Fruit fly (Drosophila melanogaster): ENCODE measurements around the gene CG43923.

Gene CG43923

DNA sequence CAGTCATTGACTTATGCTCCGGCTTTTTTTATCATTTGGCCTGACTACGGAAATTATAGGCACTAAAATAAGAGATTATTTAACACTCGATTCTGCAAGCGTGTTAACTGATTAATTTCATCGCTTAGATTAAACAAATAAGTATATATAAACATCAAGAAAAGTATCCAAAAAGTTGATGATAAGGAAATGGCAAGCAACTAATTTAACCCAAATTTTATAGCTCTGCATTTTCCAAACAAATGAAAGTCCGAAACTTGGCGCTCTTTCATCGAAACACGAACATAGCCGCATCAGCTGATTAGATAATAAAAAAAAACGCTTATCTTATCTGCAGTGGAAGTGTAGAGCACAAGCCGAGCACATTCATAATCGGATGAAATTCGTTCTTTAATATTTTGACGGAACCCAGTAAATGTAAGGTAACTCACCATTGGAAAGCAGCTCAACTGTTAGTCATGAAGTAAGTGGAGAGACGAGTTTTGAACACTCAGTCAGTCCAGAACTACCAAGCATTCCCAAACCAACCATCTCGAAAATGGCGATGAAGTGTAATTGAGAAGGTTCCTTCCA is 46.2 kb downstream of the CG43923 start, which contains the start of gene CG18480 (continued):
- TF ChIP-seq HLH3B (GFP tag; IDR thresholded peaks at IDR 0.05) (0 out of 2 replicates have a peak, but pooled peaks have one; percentile 44), cg (GFP tag; optimal IDR thresholded peaks at IDR 0.05) (no peak), CG4424 (GFP tag; optimal IDR thresholded peaks at IDR 0.05) (no peak), Blimp-1 (GFP tag; optimal IDR thresholded peaks at IDR 0.05) (no peak), Eip74EF (GFP tag; optimal IDR thresholded peaks at IDR 0.05) (no peak), CG12942 (GFP tag; optimal IDR thresholded peaks at IDR 0.05) (no peak), ftz-f1 (GFP tag; optimal IDR thresholded peaks at IDR 0.05) (no peak), CG18476 (GFP tag; optimal IDR thresholded peaks at IDR 0.05) (no peak), CG12299 (tag; optimal IDR thresholded peaks at IDR 0.05) (no peak), CG16813 (GFP tag; IDR thresholded peaks at IDR 0.05; ENCODE audit: partially characterized antibody) (no peak), D (optimal IDR thresholded peaks at IDR 0.05) (no peak), D (GFP tag; optimal IDR thresholded peaks at IDR 0.05) (no peak), CG10431 (GFP tag; optimal IDR thresholded peaks at IDR 0.05) (no peak), CG10147 (GFP tag; optimal IDR thresholded peaks at IDR 0.05) (no peak), ab (GFP tag; optimal IDR thresholded peaks at IDR 0.05) (no peak), CG18599 (GFP tag; optimal IDR thresholded peaks at IDR 0.05) (peak; percentile 82), CG12219 (GFP tag; optimal IDR thresholded peaks at IDR 0.05) (peak; percentile 41), gro (GFP tag; optimal IDR thresholded peaks at IDR 0.05) (no peak), Atf-2 (GFP tag; optimal IDR thresholded peaks at IDR 0.05) (peak; percentile 20), Opbp (GFP tag; IDR thresholded peaks at IDR 0.05; ENCODE audit: partially characterized antibody) (no peak), schlank (tag; optimal IDR thresholded peaks at IDR 0.05) (no peak), al (GFP tag; IDR thresholded peaks at IDR 0.05) (peak; percentile 44; the same call in 1 of the 2 replicates), slp2 (GFP tag; optimal IDR thresholded peaks at IDR 0.05) (no peak), GATAe (GFP tag; conservative IDR thresholded peaks at IDR 0.05) (peak; percentile 100), hb (GFP tag; IDR thresholded peaks at IDR 0.05; ENCODE audit: partially characterized antibody) (no peak), CG14965 (GFP tag; optimal IDR thresholded peaks at IDR 0.05; ENCODE audit: borderline replicate concordance) (no peak), Xrp1 (GFP tag; IDR thresholded peaks at IDR 0.05) (no peak), wor (GFP tag; IDR thresholded peaks at IDR 0.05) (no peak), ase (GFP tag; IDR thresholded peaks at IDR 0.05) (peak; percentile 41; the same call in 1 of the 3 replicates), slou (GFP tag; optimal IDR thresholded peaks at IDR 0.05) (no peak), CG3407 (GFP tag; optimal IDR thresholded peaks at IDR 0.05) (no peak), Bgb (GFP tag; IDR thresholded peaks at IDR 0.05; ENCODE audit: partially characterized antibody) (no peak), run (tag; optimal IDR thresholded peaks at IDR 0.05) (no peak), fu2 (GFP tag; optimal IDR thresholded peaks at IDR 0.05) (peak; percentile 47), Nf-YA (GFP tag; IDR thresholded peaks at IDR 0.05) (no peak), CG17361 (GFP tag; IDR thresholded peaks at IDR 0.05) (no peak), Aef1 (GFP tag; IDR thresholded peaks at IDR 0.05) (no peak), ttk (GFP tag; IDR thresholded peaks at IDR 0.05) (0 out of 2 replicates have a peak, but pooled peaks have one; percentile 20), CG16779 (GFP tag; IDR thresholded peaks at IDR 0.05) (no peak), CG11560 (tag; IDR thresholded peaks at IDR 0.05) (no peak), Doc3 (GFP tag; IDR thresholded peaks at IDR 0.05; ENCODE audit: partially characterized antibody) (no peak), CG12104 (GFP tag; optimal IDR thresholded peaks at IDR 0.05) (no peak), disco-r (GFP tag; optimal IDR thresholded peaks at IDR 0.05) (no peak), D19B (GFP tag; optimal IDR thresholded peaks at IDR 0.05) (peak; percentile 9), CG1233 (GFP tag; optimal IDR thresholded peaks at IDR 0.05) (no peak), CG6654 (GFP tag; optimal IDR thresholded peaks at IDR 0.05) (no peak), CG31365 (tag; optimal IDR thresholded peaks at IDR 0.05) (no peak), sens-2 (GFP tag; IDR thresholded peaks at IDR 0.05) (no peak), cas (GFP tag; IDR thresholded peaks at IDR 0.05) (no peak), Ravus (GFP tag; IDR thresholded peaks at IDR 0.05) (no peak), usp (GFP tag; optimal IDR thresholded peaks at IDR 0.05) (no peak)

Measured in whole organism, embryonic.